Worm (Caenorhabditis elegans) whole organism, L1 larva: ENCODE results near the gene latd-1.
A peak's percentile ranks its signal among the peaks of the same experiment; 100 is the strongest.

Experiments
- C04F5.9 ChIP-seq: sonication (generic microtip); optimal IDR thresholded peaks from 2 replicates; lab custom pipeline; 2016; ENCODE audit warnings: missing genetic modification characterization, missing compliant biosample characterization
- C16A3.4 ChIP-seq: fragments of 150-350 bp; optimal IDR thresholded peaks from 2 replicates; lab custom pipeline; 2014; ENCODE audit warnings: missing biosample characterization, missing genetic modification characterization
- C34B4.2 ChIP-seq: sonication (generic microtip); optimal IDR thresholded peaks from 2 replicates; lab custom pipeline; 2017; ENCODE audit warnings: mild to moderate bottlenecking, missing genetic modification characterization, missing compliant biosample characterization
- F16B12.6 ChIP-seq: fragments of 150-350 bp; optimal IDR thresholded peaks from 2 replicates; lab custom pipeline; 2014; ENCODE audit warnings: missing biosample characterization, missing genetic modification characterization
- Y116A8C.19 ChIP-seq: sonication (generic microtip); optimal IDR thresholded peaks from 2 replicates; lab custom pipeline; 2016; ENCODE audit warnings: missing compliant biosample characterization, missing genetic modification characterization, borderline replicate concordance
- alr-1 ChIP-seq: fragments of 200-800 bp; sonication (Bioruptor generic); optimal IDR thresholded peaks from 2 replicates; lab custom pipeline; 2018; ENCODE audit warnings: borderline replicate concordance, mild to moderate bottlenecking, missing genetic modification characterization, missing compliant biosample characterization
- aly-2 ChIP-seq: fragments of 150-350 bp; optimal IDR thresholded peaks from 2 replicates; lab custom pipeline; 2014; ENCODE audit warnings: missing biosample characterization, missing genetic modification characterization
- ama-1 ChIP-seq: fragments of 150-350 bp; optimal IDR thresholded peaks from 2 replicates; lab custom pipeline; 2014
- blmp-1 ChIP-seq: fragments of 150-350 bp; optimal IDR thresholded peaks from 2 replicates; lab custom pipeline; 2014; ENCODE audit warnings: missing biosample characterization, missing genetic modification characterization
- ceh-63 ChIP-seq: fragments of 200-800 bp; sonication (Bioruptor generic); optimal IDR thresholded peaks from 2 replicates; lab custom pipeline; 2018; ENCODE audit warnings: mild to moderate bottlenecking, missing genetic modification characterization, missing compliant biosample characterization
- ceh-90 ChIP-seq: sonication (generic microtip); optimal IDR thresholded peaks from 2 replicates; lab custom pipeline; 2016; ENCODE audit warnings: missing genetic modification characterization, missing compliant biosample characterization
- ces-1 ChIP-seq: fragments of 150-350 bp; optimal IDR thresholded peaks from 2 replicates; lab custom pipeline; 2014; ENCODE audit warnings: missing biosample characterization, missing genetic modification reagents, missing genetic modification characterization
- efl-3 ChIP-seq: fragments of 200-800 bp; sonication (Bioruptor generic); optimal IDR thresholded peaks from 2 replicates; lab custom pipeline; 2018; ENCODE audit warnings: mild to moderate bottlenecking, missing genetic modification characterization, missing compliant biosample characterization
- egl-13 ChIP-seq: sonication (generic microtip); optimal IDR thresholded peaks from 2 replicates; lab custom pipeline; 2016; ENCODE audit warnings: missing genotype, missing genetic modification reagents, missing genetic modification characterization, missing compliant biosample characterization
- egl-27 ChIP-seq, 2 experiments: fragments of 150-350 bp in 1 of 2; sonication (generic microtip); optimal IDR thresholded peaks; 3 replicates each; lab custom pipeline; 2017 to 2018; ENCODE audit warnings: missing biosample characterization in 2 of 2, missing genetic modification characterization in 2 of 2, missing genetic modification reagents in 2 of 2
- elt-3 ChIP-seq, 6 experiments: fragments of 150-350 bp in 1 of 6; sonication (generic microtip); optimal IDR thresholded peaks; 2 replicates each; lab custom pipeline; 2017 to 2018; ENCODE audit warnings: missing biosample characterization in 6 of 6, missing genetic modification characterization in 6 of 6, inconsistent platforms in 1 of 6
- grh-1 ChIP-seq: fragments of 200-800 bp; sonication (Bioruptor generic); IDR thresholded peaks from 2 replicates; pipeline ENCODE4 v1.3.6; 2022; ENCODE audit warnings: missing genetic modification reagents, missing genetic modification characterization, missing compliant biosample characterization
- hlh-17 ChIP-seq: fragments of 200-800 bp; sonication (Bioruptor generic); optimal IDR thresholded peaks from 2 replicates; lab custom pipeline; 2018; ENCODE audit warnings: missing genetic modification characterization, mild to moderate bottlenecking, missing compliant biosample characterization, moderate library complexity, borderline replicate concordance
- hlh-4 ChIP-seq: sonication (generic microtip); optimal IDR thresholded peaks from 2 replicates; lab custom pipeline; 2016; ENCODE audit warnings: mild to moderate bottlenecking, missing genetic modification characterization, missing compliant biosample characterization
- hpl-2 ChIP-seq: fragments of 150-350 bp; optimal IDR thresholded peaks from 2 replicates; lab custom pipeline; 2014; ENCODE audit warnings: missing biosample characterization, missing genetic modification reagents, missing genetic modification characterization
- irx-1 ChIP-seq: sonication (generic microtip); optimal IDR thresholded peaks from 2 replicates; lab custom pipeline; 2016; ENCODE audit warnings: missing genetic modification characterization, missing compliant biosample characterization
- isw-1 ChIP-seq: fragments of 200-800 bp; sonication (Bioruptor generic); IDR thresholded peaks from 2 replicates; pipeline ENCODE4 v1.3.6; 2022; ENCODE audit warnings: missing genetic modification characterization, missing compliant biosample characterization
- lin-35 ChIP-seq, 2 experiments: fragments of 150-350 bp; optimal IDR thresholded peaks; 2 replicates each; lab custom pipeline; 2014; ENCODE audit warnings: missing biosample characterization in 2 of 2, missing genetic modification characterization in 2 of 2, missing genetic modification reagents in 2 of 2
- lin-39 ChIP-seq: fragments of 150-350 bp; optimal IDR thresholded peaks from 2 replicates; lab custom pipeline; 2014; ENCODE audit warnings: missing biosample characterization, missing genetic modification reagents, missing genetic modification characterization
- mab-9 ChIP-seq: fragments of 200-800 bp; sonication (Bioruptor generic); IDR thresholded peaks from 2 replicates; pipeline ENCODE4 v1.3.6; 2022; ENCODE audit warnings: missing genetic modification reagents, missing genetic modification characterization, missing compliant biosample characterization
- mdl-1 ChIP-seq, 2 experiments: fragments of 150-350 bp; optimal IDR thresholded peaks; 2 replicates each; lab custom pipeline; 2014 to 2017; ENCODE audit warnings: missing biosample characterization in 2 of 2, missing genetic modification characterization in 2 of 2, inconsistent platforms in 1 of 2
- mef-2 ChIP-seq: fragments of 150-350 bp; optimal IDR thresholded peaks from 2 replicates; lab custom pipeline; 2014; ENCODE audit warnings: missing biosample characterization, missing genetic modification characterization
- nhr-11 ChIP-seq: fragments of 150-350 bp; optimal IDR thresholded peaks from 2 replicates; lab custom pipeline; 2014; ENCODE audit warnings: missing biosample characterization, missing genetic modification characterization
- nhr-19 ChIP-seq: fragments of 200-800 bp; sonication (Bioruptor generic); conservative IDR thresholded peaks from 2 replicates; pipeline ENCODE4 v1.3.6; 2022; ENCODE audit warnings: missing genetic modification characterization, missing compliant biosample characterization
- nhr-47 ChIP-seq: sonication (generic microtip); optimal IDR thresholded peaks from 2 replicates; lab custom pipeline; 2016; ENCODE audit warnings: mild to moderate bottlenecking, missing genetic modification characterization, moderate library complexity, missing compliant biosample characterization
- nhr-84 ChIP-seq: sonication (generic microtip); optimal IDR thresholded peaks from 2 replicates; lab custom pipeline; 2017; ENCODE audit warnings: missing biosample characterization, missing genetic modification characterization
- nhr-85 ChIP-seq: sonication (generic microtip); peaks from one replicate; lab custom pipeline; 2016; ENCODE audit warnings: missing genetic modification characterization, inconsistent platforms, missing compliant biosample characterization
- pax-3 ChIP-seq: fragments of 200-800 bp; sonication (Bioruptor generic); optimal IDR thresholded peaks from 2 replicates; lab custom pipeline; 2018; ENCODE audit warnings: mild to moderate bottlenecking, missing genetic modification characterization, moderate library complexity, missing compliant biosample characterization
- pqm-1 ChIP-seq: sonication (generic microtip); optimal IDR thresholded peaks from 3 replicates; lab custom pipeline; 2017; ENCODE audit warnings: missing biosample characterization, missing genetic modification characterization
- rnt-1 ChIP-seq: sonication (generic microtip); optimal IDR thresholded peaks from 2 replicates; lab custom pipeline; 2016; ENCODE audit warnings: mild to moderate bottlenecking, missing genetic modification characterization, moderate library complexity, missing compliant biosample characterization
- skn-1 ChIP-seq: fragments of 150-350 bp; optimal IDR thresholded peaks from 2 replicates; lab custom pipeline; 2014; ENCODE audit warnings: missing biosample characterization, missing genetic modification characterization
- snpc-4 ChIP-seq: fragments of 150-350 bp; optimal IDR thresholded peaks from 2 replicates; lab custom pipeline; 2014; ENCODE audit warnings: missing biosample characterization, missing genetic modification characterization
- sptf-1 ChIP-seq: fragments of 150-350 bp; optimal IDR thresholded peaks from 2 replicates; lab custom pipeline; 2014; ENCODE audit warnings: missing biosample characterization, missing genetic modification characterization
- tbx-2 ChIP-seq: sonication (generic microtip); optimal IDR thresholded peaks from 2 replicates; lab custom pipeline; 2016; ENCODE audit warnings: missing genetic modification characterization, missing compliant biosample characterization
- unc-98 ChIP-seq: fragments of 200-800 bp; sonication (Bioruptor generic); IDR thresholded peaks from 2 replicates; pipeline ENCODE4 v1.3.6; 2022; ENCODE audit warnings: missing genetic modification characterization, missing compliant biosample characterization
- zag-1 ChIP-seq: fragments of 150-350 bp; optimal IDR thresholded peaks from 2 replicates; lab custom pipeline; 2014; ENCODE audit warnings: missing biosample characterization, missing genetic modification characterization
- zip-4 ChIP-seq: fragments of 200-800 bp; sonication (Bioruptor generic); optimal IDR thresholded peaks from 2 replicates; lab custom pipeline; 2018; ENCODE audit warnings: mild to moderate bottlenecking, missing genetic modification characterization, moderate library complexity, missing compliant biosample characterization

The latd-1 gene

DNA sequence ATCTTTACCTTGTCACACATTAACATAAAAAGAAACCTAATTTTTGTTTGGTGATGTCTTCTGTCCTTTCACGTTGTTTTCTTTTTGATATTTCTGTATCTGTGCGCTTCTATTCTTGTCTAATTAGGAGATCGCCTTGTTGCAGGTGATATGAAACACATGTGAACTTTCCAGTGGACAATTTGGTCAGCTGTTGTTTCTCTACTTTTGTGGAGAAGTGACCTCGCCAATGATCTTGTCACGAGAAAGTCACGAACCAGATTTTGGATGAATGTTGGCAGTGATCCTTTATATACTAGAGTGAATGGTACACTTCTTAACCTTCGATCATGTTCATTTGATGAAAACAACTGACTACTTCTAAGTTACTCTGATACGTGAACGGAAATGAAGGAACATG lies 34.9 kb upstream of the latd-1 start (continued):
- TF ChIP-seq ceh-63 (GFP tag; lab: Kevin White, UChicago), result no peak
- TF ChIP-seq mdl-1 (tag; optimal IDR thresholded peaks at IDR 0.05; lab: Kevin White, UChicago), result peak in 1 of 2 experiments; percentile 77
- TF ChIP-seq sptf-1 (tag; lab: Kevin White, UChicago), result no peak
- no peak for TF ChIP-seq skn-1
- no peak for TF ChIP-seq egl-27 (tag; optimal IDR thresholded peaks at IDR 0.05; lab: Kevin White, UChicago)
- no peak for TF ChIP-seq lin-39 (tag; lab: Kevin White, UChicago)
- no peak for TF ChIP-seq snpc-4 (tag; lab: Kevin White, UChicago)
- no peak for TF ChIP-seq zip-4 (GFP tag; lab: Kevin White, UChicago)
- no peak for TF ChIP-seq efl-3 (GFP tag; lab: Kevin White, UChicago)
- no peak for TF ChIP-seq zag-1 (tag; lab: Kevin White, UChicago)
- no peak for TF ChIP-seq nhr-84
- no peak for TF ChIP-seq C34B4.2 (tag; lab: Kevin White, UChicago)
- peak in 1 of 6 experiments; percentile 77 for TF ChIP-seq elt-3 (tag; optimal IDR thresholded peaks at IDR 0.05; lab: Kevin White, UChicago)
- TF ChIP-seq C16A3.4, result peak; percentile 26
- TF ChIP-seq pax-3 (tag; lab: Kevin White, UChicago), result no peak
- TF ChIP-seq mef-2, result no peak
- no peak for TF ChIP-seq unc-98 (GFP tag; lab: Robert Waterston, UW)
- TF ChIP-seq ceh-90 (tag; lab: Kevin White, UChicago), result no peak
- TF ChIP-seq ama-1, result no peak
- no peak for TF ChIP-seq rnt-1 (tag; lab: Kevin White, UChicago)
- TF ChIP-seq aly-2 (tag; lab: Kevin White, UChicago), result no peak
- no peak for TF ChIP-seq F16B12.6 (tag; lab: Kevin White, UChicago)
- TF ChIP-seq isw-1, result no peak
- TF ChIP-seq nhr-47 (tag; lab: Kevin White, UChicago), result no peak
- peak in 1 of 2 experiments; percentile 55 for TF ChIP-seq lin-35 (GFP tag; optimal IDR thresholded peaks at IDR 0.05; lab: Kevin White, UChicago)
- no peak for TF ChIP-seq ces-1 (GFP tag; lab: Kevin White, UChicago)
- TF ChIP-seq grh-1 (GFP tag; lab: Robert Waterston, UW), result no peak
- no peak for TF ChIP-seq hpl-2
- TF ChIP-seq C04F5.9 (tag; lab: Kevin White, UChicago), result no peak
- peak; percentile 70 for TF ChIP-seq blmp-1 (tag; lab: Kevin White, UChicago)
- TF ChIP-seq tbx-2, result no peak
- no peak for TF ChIP-seq nhr-19
- TF ChIP-seq hlh-17 (GFP tag; lab: Kevin White, UChicago), result no peak
- no peak for TF ChIP-seq alr-1 (tag; lab: Kevin White, UChicago)

DNA sequence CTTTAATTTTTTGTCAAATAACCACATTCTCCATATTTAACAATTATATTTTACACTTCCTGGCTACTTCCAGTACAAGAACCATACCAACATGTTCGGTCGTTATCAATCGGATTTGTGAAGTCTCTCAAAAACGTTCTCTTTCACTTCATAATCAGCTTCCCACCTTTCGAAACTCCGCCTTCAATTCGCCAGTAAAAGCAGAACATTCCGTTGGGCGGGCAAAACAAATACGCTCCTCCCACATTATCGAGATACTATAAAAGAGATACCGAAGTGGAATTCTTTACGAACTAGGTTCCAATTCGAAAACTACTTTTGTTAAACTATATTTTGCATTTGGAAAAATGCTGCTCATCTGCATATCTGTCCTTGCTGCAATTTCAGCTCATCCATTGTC lies 32.9 kb upstream of the latd-1 start, which contains the start of gene zig-3:
TSS of gene zig-3 (plus strand) at position 301 of the 400 bp plus-strand sequence.
- TF ChIP-seq C04F5.9 (tag; lab: Kevin White, UChicago) (no peak), nhr-85 (no peak), hlh-4 (tag; lab: Kevin White, UChicago) (no peak), hlh-17 (GFP tag; lab: Kevin White, UChicago) (no peak), blmp-1 (tag; lab: Kevin White, UChicago) (no peak), ama-1 (no peak), Y116A8C.19 (tag; lab: Kevin White, UChicago) (no peak), C34B4.2 (tag; lab: Kevin White, UChicago) (no peak), elt-3 (tag; optimal IDR thresholded peaks at IDR 0.05; lab: Kevin White, UChicago) (no peak), mab-9 (GFP tag; lab: Robert Waterston, UW) (no peak), egl-13 (tag; lab: Kevin White, UChicago) (no peak), skn-1 (no peak), pqm-1 (tag; lab: Kevin White, UChicago) (no peak), irx-1 (tag; lab: Kevin White, UChicago) (no peak), nhr-19 (no peak), nhr-11 (no peak)
